Fruit fly (Drosophila melanogaster): ENCODE results near the gene CG42467.
A peak's percentile ranks its signal among the peaks of the same experiment; 100 is the strongest.

Gene CG42467

DNA sequence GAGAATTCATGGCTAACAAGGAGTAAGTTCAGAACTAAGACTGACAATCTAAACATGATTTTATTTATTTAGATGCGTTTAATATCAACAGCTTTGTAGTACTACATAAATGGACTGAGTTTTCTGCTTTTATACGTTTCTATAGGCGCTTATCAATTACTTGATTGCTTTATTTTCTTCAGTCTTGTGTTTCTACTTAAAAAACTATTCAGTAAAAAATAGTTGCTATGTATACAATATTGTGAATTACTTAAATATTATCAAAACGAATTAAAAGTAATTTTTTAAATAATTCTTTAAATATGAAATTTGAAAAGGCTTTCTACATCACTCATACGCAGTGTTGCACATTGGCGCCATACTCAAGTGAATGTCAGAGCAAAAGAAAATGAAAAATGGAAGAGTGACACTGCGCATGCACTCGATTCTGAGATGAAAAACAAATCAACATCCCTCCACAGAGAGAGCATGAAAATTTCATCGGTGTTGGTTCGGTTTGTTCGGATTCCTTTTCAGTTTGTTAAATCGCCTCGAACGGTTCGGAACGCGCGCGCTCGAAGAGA, 16.7 kb downstream of the CG42467 start, which contains the start of the genes lectin-24A and Shaw (continued):
- TF ChIP-seq sr (GFP tag; IDR thresholded peaks at IDR 0.05) (no peak), Dp (GFP tag; optimal IDR thresholded peaks at IDR 0.05) (peak; percentile 19), Mes4 (GFP tag; optimal IDR thresholded peaks at IDR 0.05) (no peak), CG2712 (tag; optimal IDR thresholded peaks at IDR 0.05) (no peak), CG4360 (GFP tag; IDR thresholded peaks at IDR 0.05) (no peak), ftz-f1 (GFP tag; optimal IDR thresholded peaks at IDR 0.05) (no peak), Fer2 (tag; optimal IDR thresholded peaks at IDR 0.05) (no peak), CG1832 (GFP tag; optimal IDR thresholded peaks at IDR 0.05) (no peak), CG31388 (GFP tag; optimal IDR thresholded peaks at IDR 0.05) (no peak), psq (GFP tag; optimal IDR thresholded peaks at IDR 0.05) (peak; percentile 31), CG6254 (GFP tag; optimal IDR thresholded peaks at IDR 0.05) (no peak), ci (GFP tag; IDR thresholded peaks at IDR 0.05) (no peak), E2f2 (GFP tag; IDR thresholded peaks at IDR 0.05) (peak; percentile 36; the same call in 1 of the 2 replicates)

DNA sequence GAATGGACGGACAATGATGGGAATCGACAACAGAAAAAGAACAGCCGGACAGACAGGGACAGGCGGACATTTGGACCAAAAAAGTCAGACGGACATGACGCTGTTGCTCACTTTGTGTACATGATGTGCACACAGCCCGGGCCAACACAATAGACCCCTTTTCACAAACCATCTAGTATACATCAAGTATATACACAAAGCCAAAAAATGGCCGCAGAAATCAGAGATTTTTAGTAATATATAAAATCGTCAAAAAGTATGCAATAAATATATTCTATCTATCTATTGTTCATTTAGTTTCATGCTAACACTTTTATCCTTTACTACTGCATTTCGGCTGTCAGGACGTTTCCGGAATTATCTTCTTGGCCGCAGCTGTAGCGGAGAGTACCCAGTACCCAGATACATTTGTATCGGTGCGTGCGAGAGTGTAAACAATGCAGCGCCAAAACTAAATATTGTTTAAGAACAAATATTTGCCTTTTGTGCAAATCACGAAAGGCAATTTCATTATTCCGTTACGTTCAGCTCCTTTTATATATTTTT, 18.4 kb downstream of the CG42467 start:
- TF ChIP-seq zfh1 (GFP tag; IDR thresholded peaks at IDR 0.05): no peak
- no peak for TF ChIP-seq tgo (GFP tag; IDR thresholded peaks at IDR 0.05)
- peak; percentile 86 for TF ChIP-seq Med (GFP tag)
- no peak for TF ChIP-seq sna (GFP tag; IDR thresholded peaks at IDR 0.05; ENCODE audit: partially characterized antibody)
- no peak for TF ChIP-seq ftz-f1 (GFP tag; optimal IDR thresholded peaks at IDR 0.05)
- TF ChIP-seq gfzf (GFP tag; optimal IDR thresholded peaks at IDR 0.05): no peak
- TF ChIP-seq repo (GFP tag; optimal IDR thresholded peaks at IDR 0.05): no peak
- peak; percentile 21 for TF ChIP-seq CG12219 (GFP tag; optimal IDR thresholded peaks at IDR 0.05)
- TF ChIP-seq CG7786 (GFP tag; optimal IDR thresholded peaks at IDR 0.05): no peak
- no peak for TF ChIP-seq knrl (GFP tag; IDR thresholded peaks at IDR 0.05; ENCODE audit: partially characterized antibody)
- peak; percentile 29 for TF ChIP-seq CG6813 (GFP tag; optimal IDR thresholded peaks at IDR 0.05)
- TF ChIP-seq CG2120 (GFP tag; optimal IDR thresholded peaks at IDR 0.05): peak; percentile 46
- TF ChIP-seq CG11247 (GFP tag; IDR thresholded peaks at IDR 0.05): no peak
- TF ChIP-seq CG17912 (GFP tag; optimal IDR thresholded peaks at IDR 0.05): no peak
- no peak for TF ChIP-seq pita (GFP tag; optimal IDR thresholded peaks at IDR 0.05)
- TF ChIP-seq Oli (tag; optimal IDR thresholded peaks at IDR 0.05): peak; percentile 41
- peak; percentile 16; the same call in 1 of the 2 replicates for TF ChIP-seq E2f2 (GFP tag; IDR thresholded peaks at IDR 0.05)
- TF ChIP-seq hkb (optimal IDR thresholded peaks at IDR 0.05): no peak
- 0 out of 2 replicates have a peak, but pooled peaks have one; percentile 23 for TF ChIP-seq hkb (GFP tag; IDR thresholded peaks at IDR 0.05)
- TF ChIP-seq lmd (GFP tag; IDR thresholded peaks at IDR 0.05): peak; percentile 41; the same call in 1 of the 2 replicates
- TF ChIP-seq Gug (GFP tag; IDR thresholded peaks at IDR 0.05): no peak
- no peak for TF ChIP-seq Dfd (GFP tag; optimal IDR thresholded peaks at IDR 0.05)
- TF ChIP-seq Antp (GFP tag; optimal IDR thresholded peaks at IDR 0.05): no peak
- TF ChIP-seq CG15073 (GFP tag; optimal IDR thresholded peaks at IDR 0.05): no peak
- TF ChIP-seq ind (GFP tag; optimal IDR thresholded peaks at IDR 0.05): peak; percentile 9
- no peak for TF ChIP-seq Ravus (GFP tag; IDR thresholded peaks at IDR 0.05)
- TF ChIP-seq CG10979 (tag; optimal IDR thresholded peaks at IDR 0.05): no peak
- TF ChIP-seq chm (GFP tag; IDR thresholded peaks at IDR 0.05): no peak
- TF ChIP-seq B-H1 (GFP tag; IDR thresholded peaks at IDR 0.05): no peak
- TF ChIP-seq Blimp-1 (GFP tag; optimal IDR thresholded peaks at IDR 0.05): no peak
- no peak for TF ChIP-seq Dip3 (GFP tag; optimal IDR thresholded peaks at IDR 0.05)
- peak; percentile 48 for TF ChIP-seq CG12769 (tag; optimal IDR thresholded peaks at IDR 0.05)
- TF ChIP-seq ranshi (GFP tag; IDR thresholded peaks at IDR 0.05): no peak
- TF ChIP-seq BtbVII (GFP tag; optimal IDR thresholded peaks at IDR 0.05): peak; percentile 36
- TF ChIP-seq CG4360 (GFP tag; IDR thresholded peaks at IDR 0.05): no peak
- TF ChIP-seq Lim3 (GFP tag; IDR thresholded peaks at IDR 0.05): no peak
- TF ChIP-seq lab (GFP tag; optimal IDR thresholded peaks at IDR 0.05): no peak
- TF ChIP-seq Sry-δ (GFP tag; optimal IDR thresholded peaks at IDR 0.05): no peak
- TF ChIP-seq lbe (GFP tag; optimal IDR thresholded peaks at IDR 0.05): no peak

All from whole organism, embryonic.